Fruit fly (Drosophila melanogaster): ENCODE data around the gene nerfin-2.

dm6 chr3R:10034995-10035446 lies 35.9 kb upstream of the nerfin-2 start:
- TF ChIP-seq CG10631 (GFP tag; optimal IDR thresholded peaks at IDR 0.05), result no peak
- TF ChIP-seq CG7368 (GFP tag; optimal IDR thresholded peaks at IDR 0.05), result no peak
- no peak for TF ChIP-seq lz (GFP tag; optimal IDR thresholded peaks at IDR 0.05)
- no peak for TF ChIP-seq Sox14 (GFP tag; optimal IDR thresholded peaks at IDR 0.05)

Data from whole organism, prepupa.